Worm (Caenorhabditis elegans) whole organism, L1 larva: ENCODE measurements around the gene K08H10.10.
A peak's percentile ranks its signal among the peaks of the same experiment; 100 is the strongest.

Experiments used
- C16A3.4 ChIP-seq: fragments of 150-350 bp; optimal IDR thresholded peaks from 2 replicates; lab custom pipeline; 2014; ENCODE audit warnings: missing biosample characterization, missing genetic modification characterization
- C34B4.2 ChIP-seq: sonication (generic microtip); optimal IDR thresholded peaks from 2 replicates; lab custom pipeline; 2017; ENCODE audit warnings: mild to moderate bottlenecking, missing genetic modification characterization, missing compliant biosample characterization
- F16B12.6 ChIP-seq: fragments of 150-350 bp; optimal IDR thresholded peaks from 2 replicates; lab custom pipeline; 2014; ENCODE audit warnings: missing biosample characterization, missing genetic modification characterization
- aha-1 ChIP-seq: fragments of 150-350 bp; optimal IDR thresholded peaks from 2 replicates; lab custom pipeline; 2014; ENCODE audit warnings: missing biosample characterization, missing genetic modification characterization
- ama-1 ChIP-seq: fragments of 150-350 bp; optimal IDR thresholded peaks from 2 replicates; lab custom pipeline; 2014
- blmp-1 ChIP-seq: fragments of 150-350 bp; optimal IDR thresholded peaks from 2 replicates; lab custom pipeline; 2014; ENCODE audit warnings: missing biosample characterization, missing genetic modification characterization
- ceh-82 ChIP-seq, 3 experiments: fragments of 150-350 bp in 1 of 3; sonication (generic microtip) in 2 of 3; optimal IDR thresholded peaks; 2 replicates each; lab custom pipeline; 2014 to 2017; ENCODE audit warnings: missing biosample characterization in 3 of 3, missing genetic modification characterization in 3 of 3
- ceh-88 ChIP-seq: fragments of 200-800 bp; sonication (Bioruptor generic); IDR thresholded peaks from 2 replicates; pipeline ENCODE4 v1.3.6; 2022; ENCODE audit warnings: missing genetic modification characterization, missing compliant biosample characterization
- ces-1 ChIP-seq: fragments of 150-350 bp; optimal IDR thresholded peaks from 2 replicates; lab custom pipeline; 2014; ENCODE audit warnings: missing biosample characterization, missing genetic modification reagents, missing genetic modification characterization
- dpl-1 ChIP-seq, 3 experiments: fragments of 150-350 bp in 2 of 3; sonication (generic microtip) in 1 of 3; optimal IDR thresholded peaks; 2 replicates each; lab custom pipeline; 2014 to 2017; ENCODE audit warnings: missing biosample characterization in 3 of 3, missing genetic modification characterization in 3 of 3, missing genetic modification reagents in 3 of 3
- dsc-1 ChIP-seq: sonication (generic microtip); optimal IDR thresholded peaks from 2 replicates; lab custom pipeline; 2016; ENCODE audit warnings: mild to moderate bottlenecking, missing genetic modification characterization, missing compliant biosample characterization
- efl-1 ChIP-seq, 4 experiments: fragments of 150-350 bp; optimal IDR thresholded peaks in 3 of 4; peaks in 1 of 4; 1 replicate in 1 of 4; 2 replicates in 3 of 4; lab custom pipeline; 2014; ENCODE audit warnings: missing biosample characterization in 2 of 4, missing genetic modification characterization in 2 of 4, missing genetic modification reagents in 2 of 4
- egl-13 ChIP-seq: sonication (generic microtip); optimal IDR thresholded peaks from 2 replicates; lab custom pipeline; 2016; ENCODE audit warnings: missing genotype, missing genetic modification reagents, missing genetic modification characterization, missing compliant biosample characterization
- ets-5 ChIP-seq: fragments of 200-800 bp; sonication (Bioruptor generic); IDR thresholded peaks from 2 replicates; pipeline ENCODE4 v1.3.6; 2022; ENCODE audit warnings: missing genetic modification characterization, missing compliant biosample characterization
- fkh-10 ChIP-seq: sonication (generic microtip); optimal IDR thresholded peaks from 2 replicates; lab custom pipeline; 2017; ENCODE audit warnings: missing biosample characterization, missing genetic modification reagents, missing genetic modification characterization
- fkh-8 ChIP-seq: sonication (generic microtip); optimal IDR thresholded peaks from 2 replicates; lab custom pipeline; 2016; ENCODE audit warnings: mild to moderate bottlenecking, missing genetic modification characterization, missing compliant biosample characterization
- hpl-2 ChIP-seq: fragments of 150-350 bp; optimal IDR thresholded peaks from 2 replicates; lab custom pipeline; 2014; ENCODE audit warnings: missing biosample characterization, missing genetic modification reagents, missing genetic modification characterization
- irx-1 ChIP-seq: sonication (generic microtip); optimal IDR thresholded peaks from 2 replicates; lab custom pipeline; 2016; ENCODE audit warnings: missing genetic modification characterization, missing compliant biosample characterization
- isw-1 ChIP-seq: fragments of 200-800 bp; sonication (Bioruptor generic); IDR thresholded peaks from 2 replicates; pipeline ENCODE4 v1.3.6; 2022; ENCODE audit warnings: missing genetic modification characterization, missing compliant biosample characterization
- jun-1 ChIP-seq: fragments of 150-350 bp; optimal IDR thresholded peaks from 2 replicates; lab custom pipeline; 2014; ENCODE audit warnings: missing biosample characterization, missing genetic modification reagents, missing genetic modification characterization
- lin-13 ChIP-seq: fragments of 150-350 bp; optimal IDR thresholded peaks from 2 replicates; lab custom pipeline; 2014; ENCODE audit warnings: missing biosample characterization, missing genetic modification reagents, missing genetic modification characterization
- lin-14 ChIP-seq: fragments of 200-800 bp; sonication (Bioruptor generic); optimal IDR thresholded peaks from 2 replicates; lab custom pipeline; 2018; ENCODE audit warnings: mild to moderate bottlenecking, missing genetic modification characterization, moderate library complexity, missing compliant biosample characterization
- lin-35 ChIP-seq, 2 experiments: fragments of 150-350 bp; optimal IDR thresholded peaks; 2 replicates each; lab custom pipeline; 2014; ENCODE audit warnings: missing biosample characterization in 2 of 2, missing genetic modification characterization in 2 of 2, missing genetic modification reagents in 2 of 2
- lin-39 ChIP-seq: fragments of 150-350 bp; optimal IDR thresholded peaks from 2 replicates; lab custom pipeline; 2014; ENCODE audit warnings: missing biosample characterization, missing genetic modification reagents, missing genetic modification characterization
- lsy-2 ChIP-seq, 2 experiments: fragments of 150-350 bp; optimal IDR thresholded peaks; 2 replicates each; lab custom pipeline; 2014; ENCODE audit warnings: missing biosample characterization in 2 of 2, missing genetic modification characterization in 2 of 2
- mep-1 ChIP-seq: fragments of 150-350 bp; optimal IDR thresholded peaks from 2 replicates; lab custom pipeline; 2014; ENCODE audit warnings: missing biosample characterization, missing genetic modification characterization
- nhr-12 ChIP-seq: sonication (generic microtip); optimal IDR thresholded peaks from 2 replicates; lab custom pipeline; 2017; ENCODE audit warnings: missing biosample characterization, missing genetic modification characterization
- nhr-19 ChIP-seq: fragments of 200-800 bp; sonication (Bioruptor generic); conservative IDR thresholded peaks from 2 replicates; pipeline ENCODE4 v1.3.6; 2022; ENCODE audit warnings: missing genetic modification characterization, missing compliant biosample characterization
- nhr-20 ChIP-seq: sonication (generic microtip); optimal IDR thresholded peaks from 2 replicates; lab custom pipeline; 2016; ENCODE audit warnings: mild to moderate bottlenecking, missing genetic modification characterization, missing compliant biosample characterization
- nhr-237 ChIP-seq: fragments of 150-350 bp; optimal IDR thresholded peaks from 2 replicates; lab custom pipeline; 2014; ENCODE audit warnings: missing biosample characterization, missing genetic modification characterization
- nhr-47 ChIP-seq: sonication (generic microtip); optimal IDR thresholded peaks from 2 replicates; lab custom pipeline; 2016; ENCODE audit warnings: mild to moderate bottlenecking, missing genetic modification characterization, moderate library complexity, missing compliant biosample characterization
- nhr-71 ChIP-seq: sonication (generic microtip); optimal IDR thresholded peaks from 2 replicates; lab custom pipeline; 2016; ENCODE audit warnings: mild to moderate bottlenecking, missing genetic modification characterization, moderate library complexity, missing compliant biosample characterization
- pag-3 ChIP-seq: sonication (generic microtip); optimal IDR thresholded peaks from 2 replicates; lab custom pipeline; 2017; ENCODE audit warnings: missing genetic modification characterization, mild to moderate bottlenecking, missing compliant biosample characterization, antibody characterized with exemption, borderline replicate concordance; ENCODE audit not compliant: insufficient read depth
- pax-3 ChIP-seq: fragments of 200-800 bp; sonication (Bioruptor generic); optimal IDR thresholded peaks from 2 replicates; lab custom pipeline; 2018; ENCODE audit warnings: mild to moderate bottlenecking, missing genetic modification characterization, moderate library complexity, missing compliant biosample characterization
- skn-1 ChIP-seq: fragments of 150-350 bp; optimal IDR thresholded peaks from 2 replicates; lab custom pipeline; 2014; ENCODE audit warnings: missing biosample characterization, missing genetic modification characterization
- snpc-4 ChIP-seq: fragments of 150-350 bp; optimal IDR thresholded peaks from 2 replicates; lab custom pipeline; 2014; ENCODE audit warnings: missing biosample characterization, missing genetic modification characterization
- snu-23 ChIP-seq: sonication (generic microtip); optimal IDR thresholded peaks from 2 replicates; lab custom pipeline; 2016; ENCODE audit warnings: missing genetic modification characterization, missing compliant biosample characterization
- sox-4 ChIP-seq: sonication (generic microtip); optimal IDR thresholded peaks from 2 replicates; lab custom pipeline; 2016; ENCODE audit warnings: missing genetic modification characterization, missing compliant biosample characterization
- sptf-1 ChIP-seq: fragments of 150-350 bp; optimal IDR thresholded peaks from 2 replicates; lab custom pipeline; 2014; ENCODE audit warnings: missing biosample characterization, missing genetic modification characterization
- sup-37 ChIP-seq: fragments of 200-800 bp; sonication (Bioruptor generic); optimal IDR thresholded peaks from 2 replicates; lab custom pipeline; 2018; ENCODE audit warnings: mild to moderate bottlenecking, missing genetic modification characterization, missing compliant biosample characterization
- swsn-7 ChIP-seq: sonication (generic microtip); optimal IDR thresholded peaks from 2 replicates; lab custom pipeline; 2016; ENCODE audit warnings: missing genetic modification characterization, missing compliant biosample characterization
- tbx-2 ChIP-seq: sonication (generic microtip); optimal IDR thresholded peaks from 2 replicates; lab custom pipeline; 2016; ENCODE audit warnings: missing genetic modification characterization, missing compliant biosample characterization
- unc-86 ChIP-seq: sonication (generic microtip); optimal IDR thresholded peaks from 2 replicates; lab custom pipeline; 2016; ENCODE audit warnings: missing genetic modification characterization, missing compliant biosample characterization
- unc-98 ChIP-seq: fragments of 200-800 bp; sonication (Bioruptor generic); IDR thresholded peaks from 2 replicates; pipeline ENCODE4 v1.3.6; 2022; ENCODE audit warnings: missing genetic modification characterization, missing compliant biosample characterization
- xbp-1 ChIP-seq: sonication (generic microtip); optimal IDR thresholded peaks from 2 replicates; lab custom pipeline; 2016; ENCODE audit warnings: missing genetic modification characterization, missing compliant biosample characterization
- zag-1 ChIP-seq: fragments of 150-350 bp; optimal IDR thresholded peaks from 2 replicates; lab custom pipeline; 2014; ENCODE audit warnings: missing biosample characterization, missing genetic modification characterization
- ztf-4 ChIP-seq: fragments of 150-350 bp; optimal IDR thresholded peaks from 2 replicates; lab custom pipeline; 2014; ENCODE audit warnings: missing biosample characterization, missing genetic modification characterization

Gene K08H10.10

ce11 chrV:10039837-10040236 is 39.0 kb downstream of the K08H10.10 start (continued):
- TF ChIP-seq fkh-8 (tag; lab: Kevin White, UChicago) (peak; percentile 31), skn-1 (tag; lab: Kevin White, UChicago) (no peak), nhr-12 (no peak), egl-13 (tag; lab: Kevin White, UChicago) (peak; percentile 24), nhr-237 (no peak), pag-3 (tag; lab: Kevin White, UChicago) (no peak), jun-1 (tag; lab: Kevin White, UChicago) (peak; percentile 70), dsc-1 (tag; lab: Kevin White, UChicago) (peak; percentile 52), ama-1 (lab: Kevin White, UChicago) (no peak), ets-5 (GFP tag; lab: Robert Waterston, UW) (no peak), sptf-1 (tag; lab: Kevin White, UChicago) (no peak), swsn-7 (tag; lab: Kevin White, UChicago) (peak; percentile 66), zag-1 (tag; lab: Kevin White, UChicago) (no peak), xbp-1 (peak; percentile 26), irx-1 (tag; lab: Kevin White, UChicago) (peak; percentile 1), ceh-82 (tag; optimal IDR thresholded peaks at IDR 0.05; lab: Kevin White, UChicago) (peak; percentile 56 to 61 (median 57)), aha-1 (tag; lab: Kevin White, UChicago) (no peak), lin-39 (tag; lab: Kevin White, UChicago) (no peak), unc-98 (no peak), dpl-1 (GFP tag; optimal IDR thresholded peaks at IDR 0.05; lab: Kevin White, UChicago) (peak; percentile 4 to 30 (median 7))

ce11 chrV:10041484-10041883 is 40.6 kb downstream of the K08H10.10 start:
- TF ChIP-seq nhr-47 (tag; lab: Kevin White, UChicago) (peak; percentile 25), lin-14 (GFP tag; lab: Kevin White, UChicago) (peak; percentile 68), swsn-7 (tag; lab: Kevin White, UChicago) (peak; percentile 22), nhr-71 (tag; lab: Kevin White, UChicago) (peak; percentile 34), efl-1 (optimal IDR thresholded peaks at IDR 0.05; lab: Kevin White, UChicago) (peak; percentile 1 to 2), efl-1 (GFP tag; optimal IDR thresholded peaks at IDR 0.05 in 1 of 2; lab: Kevin White, UChicago) (no peak), nhr-20 (tag; lab: Kevin White, UChicago) (peak; percentile 3), sup-37 (GFP tag; lab: Kevin White, UChicago) (no peak), fkh-8 (tag; lab: Kevin White, UChicago) (peak; percentile 47), mep-1 (peak; percentile 21), blmp-1 (peak; percentile 3), C16A3.4 (tag; lab: Kevin White, UChicago) (no peak), hpl-2 (GFP tag; lab: Kevin White, UChicago) (no peak), ceh-82 (tag; optimal IDR thresholded peaks at IDR 0.05; lab: Kevin White, UChicago) (peak in 1 of 3 experiments; percentile 50), pax-3 (tag; lab: Kevin White, UChicago) (no peak), lin-35 (GFP tag; optimal IDR thresholded peaks at IDR 0.05; lab: Kevin White, UChicago) (peak in 1 of 2 experiments; percentile 4), ztf-4 (tag; lab: Kevin White, UChicago) (no peak), snu-23 (GFP tag; lab: Kevin White, UChicago) (peak; percentile 31), isw-1 (peak; percentile 8; the same call in 1 of the 2 replicates), lsy-2 (tag; optimal IDR thresholded peaks at IDR 0.05; lab: Kevin White, UChicago) (peak; percentile 33 to 54)

ce11 chrV:10042254-10042653 is 41.4 kb downstream of the K08H10.10 start:
- TF ChIP-seq C16A3.4 (tag; lab: Kevin White, UChicago) = peak; percentile 43
- TF ChIP-seq sox-4 (tag; lab: Kevin White, UChicago) = no peak
- TF ChIP-seq ceh-88 = no peak
- TF ChIP-seq skn-1 (tag; lab: Kevin White, UChicago) = peak; percentile 63
- TF ChIP-seq pag-3 (tag; lab: Kevin White, UChicago) = no peak
- TF ChIP-seq C34B4.2 (tag; lab: Kevin White, UChicago) = no peak
- peak; percentile 71 to 85 for TF ChIP-seq efl-1 (optimal IDR thresholded peaks at IDR 0.05; lab: Kevin White, UChicago)
- TF ChIP-seq efl-1 (GFP tag; optimal IDR thresholded peaks at IDR 0.05 in 1 of 2; lab: Kevin White, UChicago) = peak; percentile 21 to 92
- peak; percentile 68 for TF ChIP-seq unc-86 (tag; lab: Kevin White, UChicago)
- TF ChIP-seq irx-1 (tag; lab: Kevin White, UChicago) = peak; percentile 56
- TF ChIP-seq isw-1 = peak; percentile 28; the same call in 1 of the 2 replicates
- no peak for TF ChIP-seq hpl-2 (GFP tag; lab: Kevin White, UChicago)
- peak; percentile 92 for TF ChIP-seq nhr-20 (tag; lab: Kevin White, UChicago)
- peak; percentile 69 for TF ChIP-seq xbp-1
- TF ChIP-seq fkh-10 (GFP tag; lab: Kevin White, UChicago) = peak; percentile 31
- no peak for TF ChIP-seq ces-1 (GFP tag; lab: Kevin White, UChicago)
- peak; percentile 81 for TF ChIP-seq snu-23 (GFP tag; lab: Kevin White, UChicago)
- peak; percentile 81 for TF ChIP-seq swsn-7 (tag; lab: Kevin White, UChicago)
- peak; percentile 57 for TF ChIP-seq lin-13
- TF ChIP-seq tbx-2 = peak; percentile 84
- no peak for TF ChIP-seq F16B12.6 (tag; lab: Kevin White, UChicago)
- peak; percentile 72 for TF ChIP-seq blmp-1
- TF ChIP-seq nhr-19 (GFP tag; lab: Robert Waterston, UW) = peak; percentile 55
- peak; percentile 11 for TF ChIP-seq snpc-4
